Worm (Caenorhabditis elegans) whole organism, L4 larva: ENCODE results near the gene gbb-1.

Experiments used
- F10B5.3 ChIP-seq: sonication (generic microtip); optimal IDR thresholded peaks from 2 replicates; lab custom pipeline; 2016; ENCODE audit warnings: mild to moderate bottlenecking, missing genetic modification characterization, missing compliant biosample characterization
- F26F4.8 ChIP-seq: fragments of 200-800 bp; sonication (Bioruptor generic); conservative IDR thresholded peaks from 2 replicates; pipeline ENCODE4 v1.3.6; 2022; ENCODE audit warnings: missing genetic modification characterization, missing compliant biosample characterization
- T20F7.1 ChIP-seq: fragments of 200-800 bp; sonication (Bioruptor generic); optimal IDR thresholded peaks from 2 replicates; lab custom pipeline; 2018; ENCODE audit warnings: mild to moderate bottlenecking, missing genetic modification characterization, missing compliant biosample characterization
- ZK337.2 ChIP-seq: fragments of 200-800 bp; sonication (Bioruptor generic); IDR thresholded peaks from 2 replicates; pipeline ENCODE4 v1.3.6; 2022; ENCODE audit warnings: missing genetic modification reagents, missing genetic modification characterization, missing compliant biosample characterization
- aha-1 ChIP-seq: fragments of 150-350 bp; peaks from one replicate; lab custom pipeline; 2014; ENCODE audit warnings: missing biosample characterization, missing genetic modification characterization
- attf-4 ChIP-seq: sonication (generic microtip); optimal IDR thresholded peaks from 3 replicates; lab custom pipeline; 2017; ENCODE audit warnings: missing biosample characterization, missing genetic modification characterization
- ceh-28 ChIP-seq: fragments of 150-350 bp; optimal IDR thresholded peaks from 2 replicates; lab custom pipeline; 2014; ENCODE audit warnings: missing biosample characterization, missing genetic modification reagents, missing genetic modification characterization
- ceh-32 ChIP-seq: sonication (generic microtip); optimal IDR thresholded peaks from 2 replicates; lab custom pipeline; 2016; ENCODE audit warnings: mild to moderate bottlenecking, missing genetic modification characterization, missing compliant biosample characterization; ENCODE audit not compliant: poor library complexity
- ceh-62 ChIP-seq: sonication (generic microtip); optimal IDR thresholded peaks from 2 replicates; lab custom pipeline; 2017; ENCODE audit warnings: missing biosample characterization, missing genetic modification characterization
- ceh-82 ChIP-seq: sonication (generic microtip); optimal IDR thresholded peaks from 2 replicates; lab custom pipeline; 2017; ENCODE audit warnings: missing biosample characterization, missing genetic modification characterization
- ces-1 ChIP-seq: fragments of 150-350 bp; sonication (generic microtip); optimal IDR thresholded peaks from 4 replicates; lab custom pipeline; 2014; ENCODE audit warnings: missing biosample characterization, missing genetic modification reagents, missing genetic modification characterization
- cey-2 ChIP-seq: sonication (generic microtip); optimal IDR thresholded peaks from 3 replicates; lab custom pipeline; 2017; ENCODE audit warnings: missing genetic modification characterization, mild to moderate bottlenecking, missing compliant biosample characterization, antibody characterized with exemption, borderline replicate concordance; ENCODE audit not compliant: insufficient read depth
- daf-12 ChIP-seq: fragments of 150-350 bp; optimal IDR thresholded peaks from 2 replicates; lab custom pipeline; 2014; ENCODE audit warnings: missing biosample characterization, missing genetic modification reagents, missing genetic modification characterization
- dmd-8 ChIP-seq: fragments of 200-800 bp; sonication (Bioruptor generic); IDR thresholded peaks from 2 replicates; pipeline ENCODE4 v1.3.6; 2022; ENCODE audit warnings: missing genetic modification characterization, missing compliant biosample characterization
- egl-27 ChIP-seq: sonication (generic microtip); optimal IDR thresholded peaks from 3 replicates; lab custom pipeline; 2017; ENCODE audit warnings: missing biosample characterization, missing genetic modification reagents, missing genetic modification characterization
- gei-8 ChIP-seq: fragments of 200-800 bp; sonication (Bioruptor generic); optimal IDR thresholded peaks from 2 replicates; lab custom pipeline; 2018; ENCODE audit warnings: mild to moderate bottlenecking, missing genetic modification characterization, missing compliant biosample characterization
- lim-7 ChIP-seq: fragments of 200-800 bp; sonication (Bioruptor generic); IDR thresholded peaks from 2 replicates; pipeline ENCODE4 v1.3.6; 2022; ENCODE audit warnings: missing genetic modification characterization, missing compliant biosample characterization
- lin-1 ChIP-seq: fragments of 200-800 bp; sonication (Bioruptor generic); IDR thresholded peaks from 2 replicates; pipeline ENCODE4 v1.3.6; 2022; ENCODE audit warnings: missing genetic modification reagents, missing genetic modification characterization, missing compliant biosample characterization
- lin-38 ChIP-seq: fragments of 200-800 bp; sonication (Bioruptor generic); IDR thresholded peaks from 2 replicates; pipeline ENCODE4 v1.3.6; 2022; ENCODE audit warnings: missing genetic modification reagents, missing genetic modification characterization, missing compliant biosample characterization
- madf-9 ChIP-seq: fragments of 200-800 bp; sonication (Bioruptor generic); conservative IDR thresholded peaks from 2 replicates; pipeline ENCODE4 v1.3.6; 2022; ENCODE audit warnings: missing genetic modification reagents, missing genetic modification characterization, missing compliant biosample characterization
- mdt-29 ChIP-seq: fragments of 200-800 bp; sonication (Bioruptor generic); IDR thresholded peaks from 2 replicates; pipeline ENCODE4 v1.3.6; 2022; ENCODE audit warnings: missing genetic modification reagents, missing genetic modification characterization, missing compliant biosample characterization
- mep-1 ChIP-seq: fragments of 150-350 bp; sonication (generic microtip); optimal IDR thresholded peaks from 3 replicates; lab custom pipeline; 2014; ENCODE audit warnings: missing biosample characterization, missing genetic modification characterization
- mes-2 ChIP-seq: sonication (generic microtip); optimal IDR thresholded peaks from 2 replicates; lab custom pipeline; 2016; ENCODE audit warnings: missing genotype, mild to moderate bottlenecking, missing genetic modification characterization, missing compliant biosample characterization; ENCODE audit not compliant: poor library complexity, severe bottlenecking
- nhr-11 ChIP-seq: fragments of 150-350 bp; optimal IDR thresholded peaks from 2 replicates; lab custom pipeline; 2014; ENCODE audit warnings: missing biosample characterization, missing genetic modification characterization
- nhr-111 ChIP-seq: fragments of 200-800 bp; sonication (Bioruptor generic); optimal IDR thresholded peaks from 2 replicates; lab custom pipeline; 2018; ENCODE audit warnings: mild to moderate bottlenecking, missing genetic modification characterization, missing compliant biosample characterization
- nhr-25 ChIP-seq: sonication (generic microtip); optimal IDR thresholded peaks from 2 replicates; lab custom pipeline; 2017; ENCODE audit warnings: missing genetic modification characterization, mild to moderate bottlenecking, missing compliant biosample characterization, antibody characterized with exemption, moderate library complexity, borderline replicate concordance; ENCODE audit not compliant: insufficient read depth
- nhr-42 ChIP-seq: fragments of 200-800 bp; sonication (Bioruptor generic); IDR thresholded peaks from 2 replicates; pipeline ENCODE4 v1.3.6; 2022; ENCODE audit warnings: missing genetic modification characterization, missing compliant biosample characterization
- nhr-77 ChIP-seq: fragments of 150-350 bp; optimal IDR thresholded peaks from 2 replicates; lab custom pipeline; 2014; ENCODE audit warnings: missing biosample characterization, missing genetic modification characterization
- pha-4 ChIP-seq, 2 experiments: fragments of 150-350 bp in 1 of 2; fragments of 200-800 bp in 1 of 2; sonication (Bioruptor generic) in 1 of 2; IDR thresholded peaks in 1 of 2; optimal IDR thresholded peaks in 1 of 2; 2 replicates each; pipeline versions ENCODE4 v1.3.6 to Lab custom; 2014 to 2022; ENCODE audit warnings: missing genetic modification characterization in 2 of 2, missing genetic modification reagents in 2 of 2, missing biosample characterization in 1 of 2, missing compliant biosample characterization in 1 of 2
- pqm-1 ChIP-seq: sonication (generic microtip); optimal IDR thresholded peaks from 2 replicates; lab custom pipeline; 2017; ENCODE audit warnings: missing biosample characterization, missing genetic modification characterization
- saeg-2 ChIP-seq: fragments of 200-800 bp; sonication (Bioruptor generic); IDR thresholded peaks from 2 replicates; pipeline ENCODE4 v1.3.6; 2022; ENCODE audit warnings: missing genetic modification reagents, missing genetic modification characterization, missing compliant biosample characterization
- sdz-12 ChIP-seq: fragments of 200-800 bp; sonication (Bioruptor generic); optimal IDR thresholded peaks from 2 replicates; lab custom pipeline; 2018; ENCODE audit warnings: mild to moderate bottlenecking, missing genetic modification characterization, missing compliant biosample characterization
- set-16 ChIP-seq: fragments of 200-800 bp; sonication (Bioruptor generic); IDR thresholded peaks from 2 replicates; pipeline ENCODE4 v1.3.6; 2022; ENCODE audit warnings: missing genetic modification reagents, missing genetic modification characterization, missing compliant biosample characterization
- snpc-1.2 ChIP-seq: fragments of 200-800 bp; sonication (Bioruptor generic); IDR thresholded peaks from 2 replicates; pipeline ENCODE4 v1.3.6; 2022; ENCODE audit warnings: missing genetic modification reagents, missing genetic modification characterization, missing compliant biosample characterization
- tag-97 ChIP-seq: fragments of 200-800 bp; sonication (Bioruptor generic); IDR thresholded peaks from 2 replicates; pipeline ENCODE4 v1.3.6; 2022; ENCODE audit warnings: missing genetic modification characterization, missing compliant biosample characterization
- tra-1 ChIP-seq: fragments of 200-800 bp; sonication (Bioruptor generic); IDR thresholded peaks from 2 replicates; pipeline ENCODE4 v1.3.6; 2022; ENCODE audit warnings: missing genetic modification reagents, missing genetic modification characterization, missing compliant biosample characterization
- zfp-2 ChIP-seq: sonication (generic microtip); optimal IDR thresholded peaks from 2 replicates; lab custom pipeline; 2016; ENCODE audit warnings: mild to moderate bottlenecking, missing genetic modification characterization, missing compliant biosample characterization
- zfp-3 ChIP-seq: fragments of 200-800 bp; sonication (Bioruptor generic); conservative IDR thresholded peaks from 2 replicates; pipeline ENCODE4 v1.3.6; 2022; ENCODE audit warnings: missing genetic modification reagents, missing genetic modification characterization, missing compliant biosample characterization
- zip-11 ChIP-seq: fragments of 200-800 bp; sonication (Bioruptor generic); IDR thresholded peaks from 2 replicates; pipeline ENCODE4 v1.3.6; 2022; ENCODE audit warnings: missing genetic modification characterization, missing compliant biosample characterization
- zip-2 ChIP-seq: fragments of 150-350 bp; optimal IDR thresholded peaks from 2 replicates; lab custom pipeline; 2014; ENCODE audit warnings: missing biosample characterization, missing genetic modification characterization
- ztf-11 ChIP-seq: fragments of 150-350 bp; optimal IDR thresholded peaks from 2 replicates; lab custom pipeline; 2014; ENCODE audit warnings: missing biosample characterization, missing genetic modification characterization

gbb-1 gene

ce11 chrX:2978100-2978499 lies 20.4 kb downstream of the gbb-1 start:
- TF ChIP-seq T20F7.1 = no peak

- peak; percentile 57 for TF ChIP-seq aha-1 (tag; lab: Kevin White, UChicago)
- TF ChIP-seq zip-11 (GFP tag; lab: Robert Waterston, UW) = no peak
Observed at ce11 chrX:2981715-2982114, 24.0 kb downstream of the gbb-1 start, which contains the start of gene nspg-5. TSS of gene nspg-5 (plus strand) at chrX:2982015.

ce11 chrX:2983996-2984395 lies 26.3 kb downstream of the gbb-1 start, which contains the start of gene osm-5:
TSS of gene osm-5 (plus strand) at chrX:2984263.
- no peak for TF ChIP-seq attf-4 (tag; lab: Kevin White, UChicago)
- TF ChIP-seq, all 104 proteins: peak for 0

ce11 chrX:2990145-2990544 lies 32.4 kb downstream of the gbb-1 start:
- TF ChIP-seq mdt-29 (GFP tag; lab: Robert Waterston, UW) (no peak), lin-1 (GFP tag; lab: Robert Waterston, UW) (no peak), ZK337.2 (GFP tag; lab: Robert Waterston, UW) (no peak), lin-38 (GFP tag; lab: Robert Waterston, UW) (no peak), set-16 (GFP tag; lab: Robert Waterston, UW) (no peak), gei-8 (GFP tag; lab: Kevin White, UChicago) (no peak), zfp-3 (GFP tag; lab: Robert Waterston, UW) (no peak), ceh-82 (tag; lab: Kevin White, UChicago) (no peak), tag-97 (GFP tag; lab: Robert Waterston, UW) (no peak), ztf-11 (no peak), nhr-11 (no peak)

- TF ChIP-seq madf-9 (GFP tag; lab: Robert Waterston, UW) = 0 out of 2 replicates have a peak, but pooled peaks have one; percentile 8
- TF ChIP-seq ceh-32 = no peak
- TF ChIP-seq ceh-82 (tag; lab: Kevin White, UChicago) = no peak
- no peak for TF ChIP-seq egl-27 (tag; lab: Kevin White, UChicago)
- no peak for TF ChIP-seq lim-7 (GFP tag; lab: Robert Waterston, UW)
- no peak for TF ChIP-seq ceh-62 (tag; lab: Kevin White, UChicago)
- TF ChIP-seq nhr-111 (GFP tag; lab: Kevin White, UChicago) = no peak
- TF ChIP-seq nhr-25 (tag; lab: Kevin White, UChicago) = no peak
- peak; percentile 28 for TF ChIP-seq nhr-77 (tag; lab: Kevin White, UChicago)
- no peak for TF ChIP-seq saeg-2 (GFP tag; lab: Robert Waterston, UW)
- TF ChIP-seq pha-4 (GFP tag; IDR thresholded peaks at IDR 0.05; lab: Robert Waterston, UW) = no peak
- no peak for TF ChIP-seq pha-4 (tag; optimal IDR thresholded peaks at IDR 0.05; lab: Kevin White, UChicago)
- no peak for TF ChIP-seq nhr-42
- TF ChIP-seq dmd-8 (GFP tag; lab: Robert Waterston, UW) = no peak
- no peak for TF ChIP-seq F26F4.8 (GFP tag; lab: Robert Waterston, UW)
- TF ChIP-seq mes-2 = no peak
- TF ChIP-seq ceh-28 (tag; lab: Kevin White, UChicago) = peak; percentile 39
- TF ChIP-seq aha-1 (tag; lab: Kevin White, UChicago) = peak; percentile 68
Observed at ce11 chrX:2996318-2996717, 38.6 kb downstream of the gbb-1 start.

ce11 chrX:2996976-2997399 lies 39.3 kb downstream of the gbb-1 start:
- TF ChIP-seq pqm-1 = peak; percentile 60
- peak; percentile 59 for TF ChIP-seq cey-2 (tag; lab: Kevin White, UChicago)
- peak; percentile 82 for TF ChIP-seq ceh-28 (tag; lab: Kevin White, UChicago)
- TF ChIP-seq zip-2 (tag; lab: Kevin White, UChicago) = peak; percentile 97
- TF ChIP-seq nhr-25 (tag; lab: Kevin White, UChicago) = peak; percentile 87
- no peak for TF ChIP-seq sdz-12
- TF ChIP-seq daf-12 (tag; lab: Kevin White, UChicago) = peak; percentile 37
- peak; percentile 98 for TF ChIP-seq tra-1 (GFP tag; lab: Robert Waterston, UW)
- peak; percentile 97 for TF ChIP-seq ces-1 (GFP tag; lab: Kevin White, UChicago)
- peak; percentile 90; the same call in 1 of the 2 replicates for TF ChIP-seq tag-97 (GFP tag; lab: Robert Waterston, UW)
- no peak for TF ChIP-seq snpc-1.2 (GFP tag; lab: Robert Waterston, UW)
- TF ChIP-seq lim-7 (GFP tag; lab: Robert Waterston, UW) = peak; percentile 72; the same call in 1 of the 2 replicates
- TF ChIP-seq nhr-42 = peak; percentile 99
- peak; percentile 60 for TF ChIP-seq ztf-11
- peak; percentile 100 for TF ChIP-seq mep-1 (tag; lab: Kevin White, UChicago)
- TF ChIP-seq F10B5.3 (tag; lab: Kevin White, UChicago) = peak; percentile 97
- TF ChIP-seq zfp-2 (tag; lab: Kevin White, UChicago) = peak; percentile 87
